Worm (Caenorhabditis elegans) whole organism, L2 larva: ENCODE results near the gene srh-28.
A peak's percentile ranks its signal among the peaks of the same experiment; 100 is the strongest.

Experiments used
- C34F6.9 ChIP-seq: fragments of 150-350 bp; optimal IDR thresholded peaks from 2 replicates; lab custom pipeline; 2014; ENCODE audit warnings: missing biosample characterization, missing genetic modification characterization
- F13H6.1 ChIP-seq: sonication (generic microtip); optimal IDR thresholded peaks from 2 replicates; lab custom pipeline; 2016; ENCODE audit warnings: missing genetic modification characterization, missing compliant biosample characterization
- R02D3.7 ChIP-seq: fragments of 150-350 bp; optimal IDR thresholded peaks from 2 replicates; lab custom pipeline; 2014; ENCODE audit warnings: missing biosample characterization, missing genetic modification characterization
- Y55F3AM.14 ChIP-seq: fragments of 200-800 bp; sonication (Bioruptor generic); optimal IDR thresholded peaks from 2 replicates; lab custom pipeline; 2018; ENCODE audit warnings: mild to moderate bottlenecking, missing genetic modification characterization, missing compliant biosample characterization
- ZK546.5 ChIP-seq: sonication (generic microtip); optimal IDR thresholded peaks from 2 replicates; lab custom pipeline; 2017; ENCODE audit warnings: missing biosample characterization, missing genetic modification characterization
- alr-1 ChIP-seq: fragments of 150-350 bp; optimal IDR thresholded peaks from 2 replicates; lab custom pipeline; 2014; ENCODE audit warnings: missing biosample characterization, missing genetic modification characterization
- aly-2 ChIP-seq: fragments of 150-350 bp; optimal IDR thresholded peaks from 2 replicates; lab custom pipeline; 2014; ENCODE audit warnings: missing biosample characterization, missing genetic modification characterization
- ama-1 ChIP-seq: fragments of 150-350 bp; optimal IDR thresholded peaks from 2 replicates; lab custom pipeline; 2018; ENCODE audit warnings: inconsistent platforms
- blmp-1 ChIP-seq: sonication (generic microtip); optimal IDR thresholded peaks from 2 replicates; lab custom pipeline; 2017; ENCODE audit warnings: missing genetic modification characterization, mild to moderate bottlenecking, missing compliant biosample characterization, antibody characterized with exemption, moderate library complexity; ENCODE audit not compliant: insufficient read depth
- ceh-16 ChIP-seq: fragments of 150-350 bp; optimal IDR thresholded peaks from 2 replicates; lab custom pipeline; 2014; ENCODE audit warnings: missing biosample characterization, missing genetic modification characterization
- ceh-82 ChIP-seq: fragments of 150-350 bp; optimal IDR thresholded peaks from 2 replicates; lab custom pipeline; 2014; ENCODE audit warnings: missing biosample characterization, missing genetic modification characterization
- crh-2 ChIP-seq: sonication (generic microtip); optimal IDR thresholded peaks from 2 replicates; lab custom pipeline; 2017; ENCODE audit warnings: missing biosample characterization, missing genetic modification characterization
- dmd-4 ChIP-seq: sonication (generic microtip); optimal IDR thresholded peaks from 2 replicates; lab custom pipeline; 2017; ENCODE audit warnings: missing biosample characterization, missing genetic modification characterization
- egl-27 ChIP-seq: sonication (generic microtip); optimal IDR thresholded peaks from 3 replicates; lab custom pipeline; 2017; ENCODE audit warnings: missing biosample characterization, missing genetic modification reagents, missing genetic modification characterization
- elt-1 ChIP-seq: fragments of 150-350 bp; optimal IDR thresholded peaks from 2 replicates; lab custom pipeline; 2014; ENCODE audit warnings: missing biosample characterization, missing genetic modification characterization
- elt-3 ChIP-seq: sonication (generic microtip); optimal IDR thresholded peaks from 2 replicates; lab custom pipeline; 2017; ENCODE audit warnings: missing biosample characterization, missing genetic modification characterization
- fos-1 ChIP-seq: fragments of 150-350 bp; optimal IDR thresholded peaks from 2 replicates; lab custom pipeline; 2014; ENCODE audit warnings: missing biosample characterization, missing genetic modification characterization
- gmeb-1 ChIP-seq: fragments of 150-350 bp; optimal IDR thresholded peaks from 2 replicates; lab custom pipeline; 2014; ENCODE audit warnings: missing biosample characterization, missing genetic modification characterization
- lin-11 ChIP-seq: fragments of 150-350 bp; sonication (generic microtip); optimal IDR thresholded peaks from 2 replicates; lab custom pipeline; 2014; ENCODE audit warnings: missing biosample characterization, missing genetic modification characterization, inconsistent platforms, mixed read lengths
- lin-13 ChIP-seq: fragments of 150-350 bp; optimal IDR thresholded peaks from 2 replicates; lab custom pipeline; 2014; ENCODE audit warnings: missing biosample characterization, missing genetic modification reagents, missing genetic modification characterization
- lin-39 ChIP-seq: fragments of 150-350 bp; optimal IDR thresholded peaks from 2 replicates; lab custom pipeline; 2014; ENCODE audit warnings: missing biosample characterization, missing genetic modification reagents, missing genetic modification characterization
- lsy-2 ChIP-seq, 2 experiments: fragments of 150-350 bp in 1 of 2; sonication (generic microtip) in 1 of 2; optimal IDR thresholded peaks; 2 replicates each; lab custom pipeline; 2014 to 2017; ENCODE audit warnings: missing biosample characterization in 2 of 2, missing genetic modification characterization in 2 of 2
- mab-5 ChIP-seq: fragments of 150-350 bp; optimal IDR thresholded peaks from 2 replicates; lab custom pipeline; 2014; ENCODE audit warnings: missing biosample characterization, missing genetic modification characterization
- mbf-1 ChIP-seq: sonication (generic microtip); optimal IDR thresholded peaks from 2 replicates; lab custom pipeline; 2017; ENCODE audit warnings: missing biosample characterization, missing genetic modification characterization
- mdl-1 ChIP-seq, 2 experiments: fragments of 150-350 bp in 1 of 2; sonication (generic microtip) in 1 of 2; optimal IDR thresholded peaks; 2 replicates each; lab custom pipeline; 2017; ENCODE audit warnings: missing biosample characterization in 2 of 2, missing genetic modification characterization in 2 of 2
- nhr-10 ChIP-seq: sonication (generic microtip); optimal IDR thresholded peaks from 2 replicates; lab custom pipeline; 2017; ENCODE audit warnings: missing biosample characterization, missing genetic modification characterization
- nhr-11 ChIP-seq: fragments of 150-350 bp; optimal IDR thresholded peaks from 2 replicates; lab custom pipeline; 2014; ENCODE audit warnings: missing biosample characterization, missing genetic modification characterization
- nhr-12 ChIP-seq: fragments of 150-350 bp; optimal IDR thresholded peaks from 2 replicates; lab custom pipeline; 2014; ENCODE audit warnings: missing biosample characterization, missing genetic modification characterization
- nhr-129 ChIP-seq: fragments of 150-350 bp; optimal IDR thresholded peaks from 2 replicates; lab custom pipeline; 2014; ENCODE audit warnings: missing biosample characterization, missing genetic modification characterization
- nhr-21 ChIP-seq: fragments of 150-350 bp; optimal IDR thresholded peaks from 2 replicates; lab custom pipeline; 2014; ENCODE audit warnings: missing biosample characterization, missing genetic modification characterization
- nhr-23 ChIP-seq: fragments of 150-350 bp; optimal IDR thresholded peaks from 2 replicates; lab custom pipeline; 2014; ENCODE audit warnings: missing biosample characterization, missing genetic modification reagents, missing genetic modification characterization
- nhr-237 ChIP-seq: fragments of 150-350 bp; optimal IDR thresholded peaks from 2 replicates; lab custom pipeline; 2014; ENCODE audit warnings: missing biosample characterization, missing genetic modification characterization
- nhr-25 ChIP-seq: fragments of 150-350 bp; sonication (generic microtip); optimal IDR thresholded peaks from 3 replicates; lab custom pipeline; 2014; ENCODE audit warnings: missing biosample characterization, missing genetic modification characterization
- nhr-6 ChIP-seq: fragments of 150-350 bp; optimal IDR thresholded peaks from 2 replicates; lab custom pipeline; 2014; ENCODE audit warnings: missing biosample characterization, missing genetic modification characterization
- nhr-77 ChIP-seq: fragments of 150-350 bp; optimal IDR thresholded peaks from 2 replicates; lab custom pipeline; 2014; ENCODE audit warnings: missing biosample characterization, missing genetic modification characterization
- peb-1 ChIP-seq: fragments of 150-350 bp; optimal IDR thresholded peaks from 2 replicates; lab custom pipeline; 2014; ENCODE audit warnings: missing biosample characterization, missing genetic modification characterization
- sem-4 ChIP-seq: fragments of 150-350 bp; optimal IDR thresholded peaks from 2 replicates; lab custom pipeline; 2014; ENCODE audit warnings: missing biosample characterization, missing genetic modification reagents, missing genetic modification characterization
- skn-1 ChIP-seq: sonication (generic microtip); optimal IDR thresholded peaks from 2 replicates; lab custom pipeline; 2017; ENCODE audit warnings: missing biosample characterization, missing genetic modification characterization
- sma-3 ChIP-seq: sonication (generic microtip); optimal IDR thresholded peaks from 2 replicates; lab custom pipeline; 2016; ENCODE audit warnings: missing genetic modification reagents, missing genetic modification characterization, missing compliant biosample characterization
- sma-9 ChIP-seq, 2 experiments: fragments of 150-350 bp in 1 of 2; sonication (generic microtip) in 1 of 2; optimal IDR thresholded peaks; 2 replicates each; lab custom pipeline; 2014 to 2016; ENCODE audit warnings: missing genetic modification characterization in 2 of 2, mild to moderate bottlenecking in 1 of 2, missing biosample characterization in 1 of 2, missing compliant biosample characterization in 1 of 2, missing genetic modification reagents in 1 of 2, moderate library complexity in 1 of 2
- snpc-4 ChIP-seq: fragments of 150-350 bp; optimal IDR thresholded peaks from 2 replicates; lab custom pipeline; 2014; ENCODE audit warnings: missing biosample characterization, missing genetic modification characterization
- unc-39 ChIP-seq: fragments of 150-350 bp; optimal IDR thresholded peaks from 2 replicates; lab custom pipeline; 2014; ENCODE audit warnings: missing biosample characterization, missing genetic modification characterization
- unc-55 ChIP-seq: fragments of 150-350 bp; sonication (generic microtip); optimal IDR thresholded peaks from 3 replicates; lab custom pipeline; 2014; ENCODE audit warnings: missing biosample characterization, missing genetic modification reagents, missing genetic modification characterization
- unc-62 ChIP-seq: fragments of 150-350 bp; optimal IDR thresholded peaks from 2 replicates; lab custom pipeline; 2014; ENCODE audit warnings: missing biosample characterization, missing genetic modification reagents, missing genetic modification characterization
- zag-1 ChIP-seq: fragments of 150-350 bp; optimal IDR thresholded peaks from 2 replicates; lab custom pipeline; 2014; ENCODE audit warnings: missing biosample characterization, missing genetic modification characterization
- ztf-1 ChIP-seq: fragments of 200-800 bp; sonication (Bioruptor generic); conservative IDR thresholded peaks from 2 replicates; pipeline ENCODE4 v1.3.6; 2022; ENCODE audit warnings: missing genetic modification characterization, missing compliant biosample characterization
- ztf-11 ChIP-seq: sonication (generic microtip); optimal IDR thresholded peaks from 2 replicates; lab custom pipeline; 2017; ENCODE audit warnings: missing biosample characterization, missing genetic modification characterization
- ztf-4 ChIP-seq: fragments of 150-350 bp; optimal IDR thresholded peaks from 2 replicates; lab custom pipeline; 2014; ENCODE audit warnings: missing biosample characterization, missing genetic modification characterization

The srh-28 gene

DNA sequence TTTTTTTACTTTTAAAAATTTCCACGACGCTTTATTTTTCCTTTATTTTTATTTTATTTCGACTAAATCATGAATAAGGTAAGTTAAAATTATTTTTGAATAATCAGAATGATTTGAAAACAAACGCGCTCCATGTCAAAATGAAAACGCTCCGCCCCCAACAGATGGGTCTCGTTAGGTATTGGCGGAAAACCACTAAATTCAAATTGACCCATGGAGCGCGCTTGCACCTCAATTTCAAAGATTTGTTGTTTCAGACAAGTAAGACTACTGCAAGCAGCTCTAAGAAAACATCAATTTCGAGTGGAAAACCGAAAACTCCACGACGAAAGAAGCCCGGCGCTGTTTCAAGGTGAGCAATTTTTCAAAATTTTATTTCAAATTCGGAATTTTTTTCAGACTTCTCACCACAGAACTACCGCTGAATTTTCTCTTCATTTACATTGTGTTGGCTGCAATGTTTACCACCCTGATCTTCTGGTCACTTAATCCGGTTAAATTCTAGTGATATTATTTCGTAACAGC lies 12.4 kb upstream of the srh-28 start, which contains the start of gene ZC404.2:
Gene ZC404.2 (plus strand): TSS at position 47 of the 525 bp plus-strand sequence.
- no peak for TF ChIP-seq mab-5 (tag; lab: Kevin White, UChicago)

- TF ChIP-seq lsy-2 (tag; optimal IDR thresholded peaks at IDR 0.05; lab: Kevin White, UChicago) (peak; percentile 40 to 84), unc-55 (GFP tag; lab: Kevin White, UChicago) (peak; percentile 90), mab-5 (tag; lab: Kevin White, UChicago) (peak; percentile 75), ceh-82 (no peak), nhr-21 (tag; lab: Kevin White, UChicago) (peak; percentile 30), gmeb-1 (tag; lab: Kevin White, UChicago) (peak; percentile 96), nhr-23 (tag; lab: Kevin White, UChicago) (no peak), sma-3 (GFP tag; lab: Kevin White, UChicago) (peak; percentile 71), aly-2 (tag; lab: Kevin White, UChicago) (no peak), egl-27 (tag; lab: Kevin White, UChicago) (peak; percentile 46), elt-1 (tag; lab: Kevin White, UChicago) (no peak), ama-1 (no peak), nhr-12 (tag; lab: Kevin White, UChicago) (no peak), snpc-4 (tag; lab: Kevin White, UChicago) (peak; percentile 3), lin-13 (GFP tag; lab: Kevin White, UChicago) (peak; percentile 64), ceh-16 (tag; lab: Kevin White, UChicago) (peak; percentile 38), ztf-4 (tag; lab: Kevin White, UChicago) (no peak), blmp-1 (tag; lab: Kevin White, UChicago) (peak; percentile 24), unc-62 (no peak), ztf-1 (no peak), dmd-4 (tag; lab: Kevin White, UChicago) (no peak), nhr-25 (tag; lab: Kevin White, UChicago) (no peak), fos-1 (peak; percentile 32), elt-3 (tag; lab: Kevin White, UChicago) (no peak), skn-1 (tag; lab: Kevin White, UChicago) (no peak), sma-9 (GFP tag; optimal IDR thresholded peaks at IDR 0.05; lab: Kevin White, UChicago) (peak; percentile 88), sma-9 (tag; optimal IDR thresholded peaks at IDR 0.05; lab: Kevin White, UChicago) (no peak), alr-1 (tag; lab: Kevin White, UChicago) (no peak), ztf-11 (peak; percentile 25), nhr-6 (tag; lab: Kevin White, UChicago) (no peak), ZK546.5 (tag; lab: Kevin White, UChicago) (no peak), nhr-77 (tag; lab: Kevin White, UChicago) (no peak), peb-1 (tag; lab: Kevin White, UChicago) (no peak), nhr-10 (tag; lab: Kevin White, UChicago) (no peak), crh-2 (peak; percentile 55), Y55F3AM.14 (GFP tag; lab: Kevin White, UChicago) (no peak), mdl-1 (tag; optimal IDR thresholded peaks at IDR 0.05; lab: Kevin White, UChicago) (peak in 1 of 2 experiments; percentile 10), zag-1 (tag; lab: Kevin White, UChicago) (peak; percentile 2), nhr-237 (tag; lab: Kevin White, UChicago) (no peak), nhr-129 (tag; lab: Kevin White, UChicago) (peak; percentile 70), mbf-1 (tag; lab: Kevin White, UChicago) (no peak), F13H6.1 (tag; lab: Kevin White, UChicago) (peak; percentile 74), lin-39 (tag; lab: Kevin White, UChicago) (no peak), sem-4 (tag; lab: Kevin White, UChicago) (peak; percentile 62), R02D3.7 (tag; lab: Kevin White, UChicago) (peak; percentile 45), C34F6.9 (tag; lab: Kevin White, UChicago) (peak; percentile 80), unc-39 (no peak), nhr-11 (tag; lab: Kevin White, UChicago) (no peak), lin-11 (peak; percentile 71)
- TF ChIP-seq, all 48 proteins: peak for 23
Observed at ce11 chrV:6784853-6785492, 9.4 kb upstream of the srh-28 start, which contains the start of the genes spn-4 and spe-39. Gene spn-4 (minus strand): TSS chrV:6784903. Gene spe-39 (plus strand): TSS chrV:6785451.
